Fruit fly (Drosophila melanogaster): ENCODE data around the gene Ugt37A1.

The Ugt37A1 gene

DNA sequence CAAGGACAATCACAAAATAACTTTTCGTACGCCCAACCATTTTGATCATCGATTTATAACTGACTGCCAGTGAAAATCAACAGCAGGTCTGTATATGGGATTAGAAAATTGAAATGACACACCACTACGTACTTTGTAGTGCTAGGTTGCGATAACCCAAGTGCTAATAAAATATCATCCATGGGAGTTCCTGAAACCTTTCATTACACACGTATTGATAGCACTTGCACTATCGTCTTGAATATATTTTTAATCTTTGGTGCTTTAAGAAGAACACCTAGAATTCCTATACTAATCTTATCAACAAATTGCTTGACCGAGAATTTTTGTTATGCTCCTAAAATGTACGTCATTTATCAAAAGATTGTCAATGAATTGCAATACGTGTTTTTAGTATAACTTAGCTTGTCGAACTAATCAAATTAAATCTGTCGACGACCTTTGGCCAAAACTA lies at the start of gene Ugt37A1:
Ugt37A1 (minus strand) TSS at position 51 of the 454 bp plus-strand sequence.
- TF ChIP-seq exex (tag; optimal IDR thresholded peaks at IDR 0.05) (peak; percentile 77), ase (GFP tag; IDR thresholded peaks at IDR 0.05) (no peak), vfl (GFP tag; optimal IDR thresholded peaks at IDR 0.05) (no peak), maf-S (GFP tag; optimal IDR thresholded peaks at IDR 0.05) (no peak), sd (tag; optimal IDR thresholded peaks at IDR 0.05) (peak; percentile 60)

DNA sequence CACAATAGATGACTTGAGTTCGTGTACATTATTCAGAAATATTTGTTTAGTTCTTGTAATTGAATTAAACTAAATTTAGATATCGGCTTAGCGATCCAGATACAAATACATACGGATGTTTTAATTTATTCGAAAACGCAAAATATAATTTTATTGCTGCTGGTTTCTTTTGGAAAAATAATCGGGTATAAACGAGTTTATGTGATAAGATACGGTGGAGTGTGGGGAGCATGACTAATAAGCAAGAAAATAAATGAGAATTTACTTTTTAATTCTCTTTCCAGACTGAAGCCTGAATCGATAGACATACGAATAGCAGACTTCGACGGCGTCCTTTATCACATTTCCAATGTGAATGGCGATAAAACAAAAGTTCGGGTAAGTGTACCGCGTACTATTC lies 46.1 kb upstream of the Ugt37A1 start:
- no peak for TF ChIP-seq CG3726 (GFP tag; IDR thresholded peaks at IDR 0.05)
- TF ChIP-seq lilli (GFP tag; optimal IDR thresholded peaks at IDR 0.05): no peak
- no peak for TF ChIP-seq CG15073 (GFP tag; optimal IDR thresholded peaks at IDR 0.05)
- TF ChIP-seq exex (tag; optimal IDR thresholded peaks at IDR 0.05): peak; percentile 56
- no peak for TF ChIP-seq Xrp1 (GFP tag; IDR thresholded peaks at IDR 0.05)
- no peak for TF ChIP-seq rib (GFP tag; IDR thresholded peaks at IDR 0.05)
- TF ChIP-seq dan (GFP tag; IDR thresholded peaks at IDR 0.05): no peak

DNA sequence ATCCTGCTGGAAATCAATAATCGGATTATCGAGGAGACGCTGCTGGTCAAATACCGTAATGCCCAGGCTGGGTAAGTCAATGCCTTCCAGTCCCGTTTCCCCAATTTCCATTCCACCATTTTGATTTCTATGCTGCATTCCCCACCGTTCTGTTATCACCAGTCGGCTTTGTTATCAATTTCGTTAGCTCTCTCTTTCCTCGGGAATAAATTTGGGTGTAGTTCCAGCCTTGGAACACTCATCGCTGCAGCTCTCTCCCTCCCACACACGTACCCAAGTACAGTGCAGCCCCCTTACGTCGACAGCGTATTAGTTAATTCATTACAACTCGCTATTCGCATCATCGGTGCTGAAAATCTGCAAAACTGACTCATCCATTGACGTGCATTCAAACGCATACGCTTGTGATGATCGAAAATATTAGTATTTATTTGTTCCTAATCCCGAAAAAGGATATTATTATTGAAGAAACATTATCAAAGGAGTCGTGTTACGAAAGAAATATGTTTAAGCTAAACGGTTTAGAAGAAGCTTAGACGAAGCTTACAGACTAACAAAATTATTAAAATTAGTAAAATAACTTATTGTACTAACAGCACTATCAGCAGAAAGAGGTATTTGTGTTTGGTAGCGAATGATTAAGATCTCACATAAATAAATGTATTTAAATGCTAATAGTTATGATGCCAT lies 43.8 kb upstream of the Ugt37A1 start:
- TF ChIP-seq Doc3 (GFP tag; IDR thresholded peaks at IDR 0.05; ENCODE audit: partially characterized antibody) (no peak), ranshi (GFP tag; IDR thresholded peaks at IDR 0.05) (0 out of 2 replicates have a peak, but pooled peaks have one; percentile 15), Dek (tag; optimal IDR thresholded peaks at IDR 0.05) (peak; percentile 32), PHDP (tag; optimal IDR thresholded peaks at IDR 0.05) (peak; percentile 3), grau (tag; optimal IDR thresholded peaks at IDR 0.05) (peak; percentile 95), CG11247 (GFP tag; IDR thresholded peaks at IDR 0.05) (peak; percentile 44), bsh (GFP tag; optimal IDR thresholded peaks at IDR 0.05) (peak in 1 of 2 experiments; percentile 2), CG14050 (GFP tag; IDR thresholded peaks at IDR 0.05) (peak; percentile 13; the same call in 1 of the 3 replicates), Awh (GFP tag; IDR thresholded peaks at IDR 0.05) (0 out of 2 replicates have a peak, but pooled peaks have one; percentile 14), CG32532 (GFP tag; IDR thresholded peaks at IDR 0.05) (peak; percentile 62), Meics (GFP tag; optimal IDR thresholded peaks at IDR 0.05) (peak; percentile 39), CG4820 (GFP tag; optimal IDR thresholded peaks at IDR 0.05) (no peak), CG30403 (GFP tag; optimal IDR thresholded peaks at IDR 0.05) (peak; percentile 33), salm (tag; optimal IDR thresholded peaks at IDR 0.05) (no peak), Xrp1 (GFP tag; IDR thresholded peaks at IDR 0.05) (0 out of 2 replicates have a peak, but pooled peaks have one; percentile 39), pan (optimal IDR thresholded peaks at IDR 0.05) (no peak), pan (GFP tag; optimal IDR thresholded peaks at IDR 0.05 in 1 of 2, IDR thresholded peaks at IDR 0.05 in 1 of 2) (peak in 1 of 2 experiments; percentile 44), CG13123 (GFP tag; optimal IDR thresholded peaks at IDR 0.05) (no peak), sens (GFP tag) (peak; percentile 78), zfh2 (GFP tag; optimal IDR thresholded peaks at IDR 0.05) (peak; percentile 35), CG14014 (GFP tag; IDR thresholded peaks at IDR 0.05) (peak; percentile 59), CG11093 (GFP tag; IDR thresholded peaks at IDR 0.05) (0 out of 3 replicates have a peak, but pooled peaks have one; percentile 12), B-H1 (GFP tag; IDR thresholded peaks at IDR 0.05) (peak; percentile 27; the same call in 1 of the 3 replicates), CG17359 (tag; optimal IDR thresholded peaks at IDR 0.05) (peak; percentile 31), CG1832 (GFP tag; optimal IDR thresholded peaks at IDR 0.05) (peak; percentile 14), CG12769 (tag; optimal IDR thresholded peaks at IDR 0.05) (peak; percentile 92), CG2116 (GFP tag; optimal IDR thresholded peaks at IDR 0.05) (no peak), grn (GFP tag; optimal IDR thresholded peaks at IDR 0.05) (peak; percentile 32), Med (GFP tag) (peak; percentile 82), Gsc (GFP tag; IDR thresholded peaks at IDR 0.05) (no peak), chn (GFP tag; optimal IDR thresholded peaks at IDR 0.05) (no peak), phol (tag; optimal IDR thresholded peaks at IDR 0.05) (peak; percentile 48), Mrtf (GFP tag; IDR thresholded peaks at IDR 0.05) (peak; percentile 32; the same call in 1 of the 3 replicates), CG12299 (tag; optimal IDR thresholded peaks at IDR 0.05) (peak; percentile 9), prd (optimal IDR thresholded peaks at IDR 0.05) (no peak), prd (GFP tag; IDR thresholded peaks at IDR 0.05) (peak; percentile 29; the same call in 1 of the 3 replicates), CG8944 (GFP tag; optimal IDR thresholded peaks at IDR 0.05) (no peak)

All from whole organism, embryonic.